Worm (Caenorhabditis elegans) whole organism, early embryonic: Measurements from ENCODE around the gene F44E7.4.

Experiments used
- B0310.2 ChIP-seq: sonication (generic microtip); optimal IDR thresholded peaks from 2 replicates; lab custom pipeline; 2016; ENCODE audit warnings: mild to moderate bottlenecking, missing genetic modification characterization, missing compliant biosample characterization
- F13C5.2 ChIP-seq: sonication (generic microtip); optimal IDR thresholded peaks from 2 replicates; lab custom pipeline; 2017; ENCODE audit warnings: mild to moderate bottlenecking, missing genetic modification characterization, inconsistent platforms, missing compliant biosample characterization
- aly-1 ChIP-seq: sonication (generic microtip); optimal IDR thresholded peaks from 2 replicates; lab custom pipeline; 2016; ENCODE audit warnings: missing genetic modification characterization, missing compliant biosample characterization
- ama-1 ChIP-seq: fragments of 150-350 bp; optimal IDR thresholded peaks from 2 replicates; lab custom pipeline; 2014
- ceh-13 ChIP-seq: fragments of 200-800 bp; sonication (Bioruptor generic); optimal IDR thresholded peaks from 2 replicates; lab custom pipeline; 2018; ENCODE audit warnings: mild to moderate bottlenecking, missing genetic modification characterization, missing compliant biosample characterization
- pes-1 ChIP-seq: fragments of 200-800 bp; sonication (Bioruptor generic); IDR thresholded peaks from 2 replicates; pipeline ENCODE4 v1.3.6; 2022; ENCODE audit warnings: missing genetic modification reagents, missing genetic modification characterization, missing compliant biosample characterization
- tbx-11 ChIP-seq: fragments of 200-800 bp; sonication (Bioruptor generic); IDR thresholded peaks from 2 replicates; pipeline ENCODE4 v1.3.6; 2022; ENCODE audit warnings: missing genetic modification characterization, missing compliant biosample characterization
- tbx-37 ChIP-seq: fragments of 200-800 bp; sonication (Bioruptor generic); conservative IDR thresholded peaks from 2 replicates; pipeline ENCODE4 v1.3.6; 2022; ENCODE audit warnings: missing genetic modification reagents, missing genetic modification characterization, missing compliant biosample characterization

DNA sequence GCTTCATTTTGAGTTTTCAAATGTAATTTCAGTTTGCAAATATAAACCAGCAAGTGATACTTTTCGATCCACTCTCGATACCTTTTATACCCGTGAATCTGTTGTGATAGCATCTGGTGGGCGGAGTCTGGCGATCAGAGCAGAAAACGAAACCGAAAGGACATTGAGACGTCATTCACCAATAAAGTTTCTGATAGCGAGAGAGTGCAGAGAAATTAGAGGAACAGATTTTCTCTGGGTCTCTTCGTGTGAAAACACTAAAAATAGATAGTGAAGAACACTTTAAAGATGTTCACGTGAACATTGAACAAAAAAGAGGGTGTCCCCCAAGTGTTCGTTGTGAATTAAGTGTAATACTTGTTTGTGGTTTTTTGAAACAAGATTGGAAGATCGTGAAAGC, 13.0 kb downstream of the F44E7.4 start, which contains the start of gene pgph-3:
- TF ChIP-seq B0310.2 (tag; lab: Kevin White, UChicago) (no peak), pes-1 (no peak), aly-1 (no peak), tbx-11 (no peak), F13C5.2 (no peak), tbx-37 (GFP tag; lab: Robert Waterston, UW) (no peak), ceh-13 (GFP tag; lab: Kevin White, UChicago) (no peak), ama-1 (lab: Kevin White, UChicago) (no peak)
